Worm (Caenorhabditis elegans) whole organism, L4/young adult: Measurements from ENCODE around the gene srg-66.
A peak's percentile ranks its signal among the peaks of the same experiment; 100 is the strongest.

ENCODE experiments used
- W03F9.2 ChIP-seq: fragments of 150-350 bp; optimal IDR thresholded peaks from 2 replicates; lab custom pipeline; 2014; ENCODE audit warnings: missing biosample characterization, missing genetic modification characterization
- dao-5 ChIP-seq: sonication (generic microtip); optimal IDR thresholded peaks from 2 replicates; lab custom pipeline; 2016; ENCODE audit warnings: missing genotype, missing genetic modification characterization, moderate library complexity, missing compliant biosample characterization
- him-1 ChIP-seq: sonication (generic microtip); optimal IDR thresholded peaks from 2 replicates; lab custom pipeline; 2016; ENCODE audit warnings: missing genotype, missing genetic modification reagents, missing genetic modification characterization, missing compliant biosample characterization

The srg-66 gene

ce11 chrV:5482315-5482714 is at the start of gene srg-66:
TSS of gene srg-66 (minus strand) at chrV:5482415.
- no peak for TF ChIP-seq dao-5 (tag; lab: Kevin White, UChicago)

ce11 chrV:5527694-5528093 is 45.5 kb upstream of the srg-66 start:
- TF ChIP-seq dao-5 (tag; lab: Kevin White, UChicago) (no peak), him-1 (tag; lab: Kevin White, UChicago) (no peak), W03F9.2 (tag; lab: Kevin White, UChicago) (no peak)

ce11 chrV:5525208-5525607 is 43.0 kb upstream of the srg-66 start:
- TF ChIP-seq dao-5 (tag; lab: Kevin White, UChicago) (no peak), him-1 (tag; lab: Kevin White, UChicago) (no peak), W03F9.2 (tag; lab: Kevin White, UChicago) (no peak)

ce11 chrV:5523260-5523659 is 41.0 kb upstream of the srg-66 start:
- TF ChIP-seq him-1 (tag; lab: Kevin White, UChicago) (no peak), dao-5 (tag; lab: Kevin White, UChicago) (no peak)

ce11 chrV:5521735-5522241 is 39.6 kb upstream of the srg-66 start, which contains the start of gene hir-1:
TSS of gene hir-1 (plus strand) at chrV:5522139.
- TF ChIP-seq dao-5 (tag; lab: Kevin White, UChicago) (no peak), him-1 (tag; lab: Kevin White, UChicago) (no peak), W03F9.2 (tag; lab: Kevin White, UChicago) (no peak)

ce11 chrV:5513630-5514378 is 31.6 kb upstream of the srg-66 start, which contains the start of the genes hpo-15 and mms-19:
TSS of gene hpo-15 (minus strand) at chrV:5513830.
TSS of gene mms-19 (plus strand) at chrV:5514348.
- no peak for TF ChIP-seq W03F9.2 (tag; lab: Kevin White, UChicago)
- no peak for TF ChIP-seq dao-5 (tag; lab: Kevin White, UChicago)
- no peak for TF ChIP-seq him-1 (tag; lab: Kevin White, UChicago)

ce11 chrV:5512559-5512958 is 30.3 kb upstream of the srg-66 start:
- no peak for TF ChIP-seq dao-5 (tag; lab: Kevin White, UChicago)
- no peak for TF ChIP-seq W03F9.2 (tag; lab: Kevin White, UChicago)

ce11 chrV:5511720-5512119 is 29.5 kb upstream of the srg-66 start:
- TF ChIP-seq dao-5 (tag; lab: Kevin White, UChicago) (no peak), W03F9.2 (tag; lab: Kevin White, UChicago) (no peak), him-1 (tag; lab: Kevin White, UChicago) (no peak)

- TF ChIP-seq W03F9.2 (tag; lab: Kevin White, UChicago), result no peak
- TF ChIP-seq dao-5 (tag; lab: Kevin White, UChicago), result no peak
- no peak for TF ChIP-seq him-1 (tag; lab: Kevin White, UChicago)
Measured at ce11 chrV:5509966-5510365, 27.8 kb upstream of the srg-66 start.

ce11 chrV:5509134-5509533 is 26.9 kb upstream of the srg-66 start:
- TF ChIP-seq W03F9.2 (tag; lab: Kevin White, UChicago), result no peak
- no peak for TF ChIP-seq him-1 (tag; lab: Kevin White, UChicago)
- TF ChIP-seq dao-5 (tag; lab: Kevin White, UChicago), result no peak

ce11 chrV:5504807-5505442 is 22.7 kb upstream of the srg-66 start, which contains the start of the genes dnj-19 and nhr-47:
TSS of gene dnj-19 (minus strand) at chrV:5504857.
TSS of gene nhr-47 (plus strand) at chrV:5505253.
- TF ChIP-seq him-1 (tag; lab: Kevin White, UChicago) (peak; percentile 59), W03F9.2 (tag; lab: Kevin White, UChicago) (peak; percentile 76), dao-5 (tag; lab: Kevin White, UChicago) (no peak)

ce11 chrV:5504295-5504694 is 22.1 kb upstream of the srg-66 start:
- TF ChIP-seq him-1 (tag; lab: Kevin White, UChicago) (no peak), W03F9.2 (tag; lab: Kevin White, UChicago) (no peak), dao-5 (tag; lab: Kevin White, UChicago) (no peak)

- TF ChIP-seq him-1 (tag; lab: Kevin White, UChicago) (no peak), W03F9.2 (tag; lab: Kevin White, UChicago) (no peak), dao-5 (tag; lab: Kevin White, UChicago) (no peak)
Measured at ce11 chrV:5502701-5503100, 20.5 kb upstream of the srg-66 start.
